Fruit fly (Drosophila melanogaster) whole organism, adult: ENCODE measurements around the gene Gr61a.
A peak's percentile ranks its signal among the peaks of the same experiment; 100 is the strongest.

Experiments
- CG11617 ChIP-seq: fragments of 200-800 bp; sonication (Bioruptor generic); optimal IDR thresholded peaks from 2 replicates; lab custom pipeline; 2017; ENCODE audit warnings: mild to moderate bottlenecking, missing biosample characterization, missing genetic modification reagents, missing genetic modification characterization
- CG12768 ChIP-seq: fragments of 200-800 bp; sonication (Bioruptor generic); optimal IDR thresholded peaks from 2 replicates; lab custom pipeline; 2017; ENCODE audit warnings: missing biosample characterization, missing genetic modification characterization, mild to moderate bottlenecking, moderate library complexity, missing genetic modification reagents
- CG14711 ChIP-seq: fragments of 200-800 bp; sonication (Bioruptor generic); optimal IDR thresholded peaks from 2 replicates; lab custom pipeline; 2018; ENCODE audit warnings: missing biosample characterization, mild to moderate bottlenecking, missing genetic modification characterization, moderate library complexity
- CG1620 ChIP-seq: fragments of 200-800 bp; sonication (Bioruptor generic); optimal IDR thresholded peaks from 2 replicates; lab custom pipeline; 2016; ENCODE audit warnings: missing biosample characterization, missing genetic modification characterization
- CG33017 ChIP-seq: fragments of 200-800 bp; sonication (Bioruptor generic); optimal IDR thresholded peaks from 2 replicates; lab custom pipeline; 2018; ENCODE audit warnings: missing biosample characterization, mild to moderate bottlenecking, missing genetic modification characterization, moderate library complexity
- CG5204 ChIP-seq: fragments of 200-800 bp; sonication (Bioruptor generic); optimal IDR thresholded peaks from 2 replicates; lab custom pipeline; 2016; ENCODE audit warnings: missing biosample characterization, missing genetic modification characterization
- CG7045 ChIP-seq: fragments of 200-800 bp; sonication (Bioruptor generic); optimal IDR thresholded peaks from 2 replicates; lab custom pipeline; 2017; ENCODE audit warnings: missing biosample characterization, mild to moderate bottlenecking, missing genetic modification characterization
- CG7101 ChIP-seq: fragments of 200-800 bp; sonication (Bioruptor generic); optimal IDR thresholded peaks from 2 replicates; lab custom pipeline; 2018; ENCODE audit warnings: missing biosample characterization, mild to moderate bottlenecking, missing genetic modification characterization, moderate library complexity
- Clk ChIP-seq: fragments of 200-800 bp; sonication (Bioruptor generic); optimal IDR thresholded peaks from 2 replicates; lab custom pipeline; 2017; ENCODE audit warnings: missing biosample characterization, missing genetic modification characterization
- Crg-1 ChIP-seq: fragments of 200-800 bp; sonication (Bioruptor generic); optimal IDR thresholded peaks from 2 replicates; lab custom pipeline; 2016; ENCODE audit warnings: missing biosample characterization, missing genetic modification characterization
- Hr96 ChIP-seq: fragments of 200-800 bp; sonication (Bioruptor generic); optimal IDR thresholded peaks from 2 replicates; lab custom pipeline; 2016; ENCODE audit warnings: missing biosample characterization, missing genetic modification characterization
- Mnt ChIP-seq: fragments of 200-800 bp; sonication (Bioruptor generic); optimal IDR thresholded peaks from 2 replicates; lab custom pipeline; 2016; ENCODE audit warnings: missing biosample characterization, mild to moderate bottlenecking, missing genetic modification characterization
- bab1 ChIP-seq: fragments of 200-800 bp; sonication (Bioruptor generic); optimal IDR thresholded peaks from 3 replicates; lab custom pipeline; 2019; ENCODE audit warnings: missing biosample characterization, mild to moderate bottlenecking, missing genetic modification characterization, moderate library complexity
- cic ChIP-seq: fragments of 200-800 bp; sonication (Bioruptor generic); optimal IDR thresholded peaks from 2 replicates; lab custom pipeline; 2017; ENCODE audit warnings: missing biosample characterization, mild to moderate bottlenecking, missing genetic modification characterization, moderate library complexity
- cnc ChIP-seq, 2 experiments: fragments of >200 bp; optimal IDR thresholded peaks; 2 replicates each; lab custom pipeline; 2017
- kay ChIP-seq: fragments of 200-800 bp; sonication (Bioruptor generic); peaks from one replicate; lab custom pipeline; 2016; ENCODE audit warnings: missing biosample characterization, missing genetic modification characterization, borderline replicate concordance
- ovo ChIP-seq: fragments of 200-800 bp; sonication (Bioruptor generic); optimal IDR thresholded peaks from 2 replicates; lab custom pipeline; 2016; ENCODE audit warnings: missing biosample characterization, missing genetic modification characterization
- pad ChIP-seq: fragments of 200-800 bp; sonication (Bioruptor generic); optimal IDR thresholded peaks from 3 replicates; lab custom pipeline; 2017; ENCODE audit warnings: missing biosample characterization, missing genetic modification characterization, mild to moderate bottlenecking, moderate library complexity, missing genetic modification reagents
- tj ChIP-seq: fragments of 200-800 bp; sonication (Bioruptor generic); optimal IDR thresholded peaks from 3 replicates; lab custom pipeline; 2017; ENCODE audit warnings: missing biosample characterization, mild to moderate bottlenecking, missing genetic modification characterization, moderate library complexity
- toe ChIP-seq: fragments of 200-800 bp; sonication (Bioruptor generic); optimal IDR thresholded peaks from 2 replicates; lab custom pipeline; 2016; ENCODE audit warnings: missing biosample characterization, missing genetic modification characterization

Gene Gr61a

dm6 chr3L:819297-819886, 21.9 kb upstream of the Gr61a start:
- TF ChIP-seq bab1 (GFP tag; lab: Kevin White, UChicago) (no peak), cic (no peak), Hr96 (no peak), tj (no peak), Clk (GFP tag; lab: Kevin White, UChicago) (no peak), Mnt (GFP tag; lab: Kevin White, UChicago) (no peak), Crg-1 (GFP tag; lab: Kevin White, UChicago) (no peak), CG7101 (no peak), CG5204 (GFP tag; lab: Kevin White, UChicago) (no peak)

- TF ChIP-seq bab1 (GFP tag; lab: Kevin White, UChicago) (peak; percentile 41), CG33017 (tag; lab: Kevin White, UChicago) (peak; percentile 11), tj (no peak), cnc (optimal IDR thresholded peaks at IDR 0.05; lab: Kevin White, UChicago) (no peak), CG14711 (peak; percentile 45), Mnt (GFP tag; lab: Kevin White, UChicago) (no peak), CG5204 (GFP tag; lab: Kevin White, UChicago) (peak; percentile 12), CG1620 (GFP tag; lab: Kevin White, UChicago) (no peak), CG7101 (peak; percentile 15), ovo (GFP tag; lab: Kevin White, UChicago) (no peak), CG7045 (peak; percentile 26)
Observed at dm6 chr3L:820332-820731, 20.9 kb upstream of the Gr61a start.

dm6 chr3L:820975-821598, 20.2 kb upstream of the Gr61a start:
- TF ChIP-seq toe (GFP tag; lab: Kevin White, UChicago) = no peak
- no peak for TF ChIP-seq bab1 (GFP tag; lab: Kevin White, UChicago)
- TF ChIP-seq CG5204 (GFP tag; lab: Kevin White, UChicago) = no peak
- no peak for TF ChIP-seq CG1620 (GFP tag; lab: Kevin White, UChicago)
- TF ChIP-seq Crg-1 (GFP tag; lab: Kevin White, UChicago) = no peak
- TF ChIP-seq CG7101 = no peak
- no peak for TF ChIP-seq Mnt (GFP tag; lab: Kevin White, UChicago)
- no peak for TF ChIP-seq CG12768 (GFP tag; lab: Kevin White, UChicago)
- no peak for TF ChIP-seq Clk (GFP tag; lab: Kevin White, UChicago)
- no peak for TF ChIP-seq ovo (GFP tag; lab: Kevin White, UChicago)
- TF ChIP-seq cic = no peak
- no peak for TF ChIP-seq tj
- no peak for TF ChIP-seq CG11617 (GFP tag; lab: Kevin White, UChicago)
- no peak for TF ChIP-seq cnc (optimal IDR thresholded peaks at IDR 0.05; lab: Kevin White, UChicago)
- TF ChIP-seq CG7045 = no peak

dm6 chr3L:821951-822350, 19.3 kb upstream of the Gr61a start:
- peak; percentile 3 for TF ChIP-seq bab1 (GFP tag; lab: Kevin White, UChicago)
- no peak for TF ChIP-seq Crg-1 (GFP tag; lab: Kevin White, UChicago)

dm6 chr3L:822619-823018, 18.6 kb upstream of the Gr61a start:
- TF ChIP-seq cnc (optimal IDR thresholded peaks at IDR 0.05; lab: Kevin White, UChicago) (no peak), Clk (GFP tag; lab: Kevin White, UChicago) (no peak), tj (no peak), CG11617 (GFP tag; lab: Kevin White, UChicago) (no peak), Crg-1 (GFP tag; lab: Kevin White, UChicago) (no peak), CG33017 (tag; lab: Kevin White, UChicago) (no peak), cic (no peak), Mnt (GFP tag; lab: Kevin White, UChicago) (no peak), toe (GFP tag; lab: Kevin White, UChicago) (no peak), ovo (GFP tag; lab: Kevin White, UChicago) (no peak), kay (GFP tag; lab: Kevin White, UChicago) (no peak)

dm6 chr3L:823597-823996, 17.7 kb upstream of the Gr61a start:
- TF ChIP-seq pad (GFP tag; lab: Kevin White, UChicago) (no peak), Hr96 (no peak), Crg-1 (GFP tag; lab: Kevin White, UChicago) (no peak), CG7101 (no peak), cnc (optimal IDR thresholded peaks at IDR 0.05; lab: Kevin White, UChicago) (no peak), ovo (GFP tag; lab: Kevin White, UChicago) (no peak), CG5204 (GFP tag; lab: Kevin White, UChicago) (no peak), tj (peak; percentile 79)

- TF ChIP-seq pad (GFP tag; lab: Kevin White, UChicago) (no peak), tj (peak; percentile 78)
Observed at dm6 chr3L:824444-824843, 16.8 kb upstream of the Gr61a start.
